Worm (Caenorhabditis elegans) whole organism, early embryonic: ENCODE measurements around the gene nhr-264.
"Not testable (repeated sequence)": the region's sequence is repeated elsewhere in the genome, so short reads cannot be mapped to it uniquely, and the experiment has no call there.

ENCODE experiments used
- ama-1 ChIP-seq: fragments of 150-350 bp; optimal IDR thresholded peaks from 2 replicates; lab custom pipeline; 2014
- sea-1 ChIP-seq: fragments of 200-800 bp; sonication (Bioruptor generic); conservative IDR thresholded peaks from 2 replicates; pipeline ENCODE4 v1.3.6; 2022; ENCODE audit warnings: missing genetic modification characterization, missing compliant biosample characterization

DNA sequence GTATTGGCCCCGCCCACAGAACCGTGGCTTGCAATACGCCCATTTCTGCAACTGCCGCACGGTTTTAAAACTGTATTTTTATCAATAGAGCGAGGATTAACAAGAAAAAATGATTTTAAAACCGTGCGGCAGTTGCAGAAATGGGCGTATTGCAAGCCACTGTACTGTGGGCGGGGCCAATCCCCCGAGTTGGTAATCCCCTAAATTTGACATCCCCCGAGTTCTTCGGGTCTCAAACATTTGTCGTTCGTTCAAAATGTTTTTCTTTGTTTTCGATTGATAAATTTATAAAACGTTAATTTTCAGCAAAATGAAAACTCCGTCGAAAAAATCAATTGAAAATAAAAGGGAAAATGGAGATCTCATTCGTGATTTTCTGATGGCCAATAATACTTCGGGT, 44.5 kb downstream of the nhr-264 start, which contains the start of gene Y11D7A.7:
- TF ChIP-seq sea-1 (GFP tag; lab: Robert Waterston, UW); ama-1 (lab: Kevin White, UChicago): not testable (repeated sequence)
